Worm (Caenorhabditis elegans): ENCODE measurements around the gene K07H8.7.
A peak's percentile ranks its signal among the peaks of the same experiment; 100 is the strongest.

K07H8.7 gene

ce11 chrIV:8239584-8239983 is 20.2 kb downstream of the K07H8.7 start:
- TF ChIP-seq nhr-19 (GFP tag; conservative IDR thresholded peaks at IDR 0.05) (no peak), elt-2 (tag; optimal IDR thresholded peaks at IDR 0.05) (peak; percentile 34)

- TF ChIP-seq blmp-1 (tag; optimal IDR thresholded peaks at IDR 0.05): peak; percentile 44
- no peak for TF ChIP-seq mab-9 (GFP tag; IDR thresholded peaks at IDR 0.05)
Measured at ce11 chrIV:8236502-8236901, 23.3 kb downstream of the K07H8.7 start, which contains the start of gene nhr-66. Gene nhr-66 (minus strand): TSS chrIV:8236602.

- no peak for TF ChIP-seq tbx-2 (tag; optimal IDR thresholded peaks at IDR 0.05)
- TF ChIP-seq nhr-12 (tag; optimal IDR thresholded peaks at IDR 0.05): no peak
- TF ChIP-seq unc-62 (GFP tag; optimal IDR thresholded peaks at IDR 0.05): no peak
- no peak for TF ChIP-seq ceh-82 (tag; optimal IDR thresholded peaks at IDR 0.05)
- no peak for TF ChIP-seq zag-1 (tag; optimal IDR thresholded peaks at IDR 0.05)
- TF ChIP-seq fkh-10 (GFP tag; optimal IDR thresholded peaks at IDR 0.05): peak; percentile 1
- TF ChIP-seq lin-15B (tag; optimal IDR thresholded peaks at IDR 0.05): no peak
- TF ChIP-seq nhr-76 (tag; optimal IDR thresholded peaks at IDR 0.05): no peak
- no peak for TF ChIP-seq nhr-77 (tag; optimal IDR thresholded peaks at IDR 0.05)
- TF ChIP-seq snpc-4 (tag; optimal IDR thresholded peaks at IDR 0.05): no peak
- peak; percentile 54 for TF ChIP-seq lin-14 (GFP tag; optimal IDR thresholded peaks at IDR 0.05)
- peak; percentile 45 for TF ChIP-seq dsc-1 (tag; optimal IDR thresholded peaks at IDR 0.05)
- no peak for TF ChIP-seq C16A3.4 (tag; optimal IDR thresholded peaks at IDR 0.05)
- no peak for TF ChIP-seq xbp-1 (tag; optimal IDR thresholded peaks at IDR 0.05)
- TF ChIP-seq aly-2 (tag; optimal IDR thresholded peaks at IDR 0.05): no peak
- no peak for TF ChIP-seq alr-1 (tag; optimal IDR thresholded peaks at IDR 0.05; ENCODE audit: borderline replicate concordance)
- no peak for TF ChIP-seq nhr-85 (tag)
- TF ChIP-seq nhr-84 (tag; optimal IDR thresholded peaks at IDR 0.05): no peak
- TF ChIP-seq nhr-71 (tag; optimal IDR thresholded peaks at IDR 0.05): peak; percentile 59
- no peak for TF ChIP-seq unc-30 (tag; optimal IDR thresholded peaks at IDR 0.05)
- TF ChIP-seq nhr-47 (tag; optimal IDR thresholded peaks at IDR 0.05): peak; percentile 48
- no peak for TF ChIP-seq hlh-4 (tag; optimal IDR thresholded peaks at IDR 0.05)
- TF ChIP-seq blmp-1 (tag; optimal IDR thresholded peaks at IDR 0.05): no peak
- TF ChIP-seq pag-3 (tag; optimal IDR thresholded peaks at IDR 0.05; ENCODE audit: borderline replicate concordance, insufficient read depth): no peak
- peak; percentile 15 for TF ChIP-seq nhr-20 (tag; optimal IDR thresholded peaks at IDR 0.05)
- TF ChIP-seq elt-2 (tag; optimal IDR thresholded peaks at IDR 0.05): no peak
- TF ChIP-seq swsn-7 (tag; optimal IDR thresholded peaks at IDR 0.05): peak; percentile 7
- TF ChIP-seq nhr-90 (tag; optimal IDR thresholded peaks at IDR 0.05; ENCODE audit: poor library complexity): no peak
- TF ChIP-seq ces-1 (GFP tag; optimal IDR thresholded peaks at IDR 0.05): no peak
- TF ChIP-seq efl-1 (optimal IDR thresholded peaks at IDR 0.05): no peak
- no peak for TF ChIP-seq efl-1 (GFP tag; optimal IDR thresholded peaks at IDR 0.05 in 1 of 2)
- TF ChIP-seq fkh-8 (tag; optimal IDR thresholded peaks at IDR 0.05): peak; percentile 80
- no peak for TF ChIP-seq ztf-11 (tag; optimal IDR thresholded peaks at IDR 0.05)
- no peak for TF ChIP-seq sptf-1 (tag; optimal IDR thresholded peaks at IDR 0.05)
- TF ChIP-seq egl-13 (tag; optimal IDR thresholded peaks at IDR 0.05): peak; percentile 3
- no peak for TF ChIP-seq mab-9 (GFP tag; IDR thresholded peaks at IDR 0.05)
- TF ChIP-seq ceh-8 (GFP tag; optimal IDR thresholded peaks at IDR 0.05): no peak
- TF ChIP-seq ama-1 (optimal IDR thresholded peaks at IDR 0.05): no peak
- TF ChIP-seq nhr-237 (tag; optimal IDR thresholded peaks at IDR 0.05): no peak
- no peak for TF ChIP-seq vab-15 (tag; optimal IDR thresholded peaks at IDR 0.05)
- no peak for TF ChIP-seq lin-13 (GFP tag; optimal IDR thresholded peaks at IDR 0.05)
- TF ChIP-seq lin-39 (tag; optimal IDR thresholded peaks at IDR 0.05): no peak
- TF ChIP-seq aha-1 (tag; optimal IDR thresholded peaks at IDR 0.05): no peak
- TF ChIP-seq fkh-4 (tag; optimal IDR thresholded peaks at IDR 0.05; ENCODE audit: borderline replicate concordance): no peak
- no peak for TF ChIP-seq nhr-28 (tag; optimal IDR thresholded peaks at IDR 0.05)
- no peak for TF ChIP-seq mdl-1 (tag; optimal IDR thresholded peaks at IDR 0.05)
- TF ChIP-seq unc-130 (tag; optimal IDR thresholded peaks at IDR 0.05): no peak
- TF ChIP-seq lsy-2 (tag; optimal IDR thresholded peaks at IDR 0.05): peak in 1 of 2 experiments; percentile 1
Measured at ce11 chrIV:8235114-8235686, 24.6 kb downstream of the K07H8.7 start.
